Fruit fly (Drosophila melanogaster) whole organism, embryonic: ENCODE data around the gene COX7AL.
A peak's percentile ranks its signal among the peaks of the same experiment; 100 is the strongest.

Source experiments
- Abd-B ChIP-seq: fragments of 200-800 bp; sonication (Bioruptor generic); optimal IDR thresholded peaks from 2 replicates; lab custom pipeline; 2018; ENCODE audit warnings: missing biosample characterization, mild to moderate bottlenecking, missing genetic modification characterization, moderate library complexity
- CG11398 ChIP-seq: fragments of 200-800 bp; sonication (Bioruptor generic); optimal IDR thresholded peaks from 2 replicates; lab custom pipeline; 2016; ENCODE audit warnings: missing biosample characterization, missing genetic modification characterization
- CG11456 ChIP-seq: fragments of 200-800 bp; sonication (Bioruptor generic); IDR thresholded peaks from 3 replicates; pipeline ENCODE4 v1.3.6; 2022; ENCODE audit warnings: missing biosample characterization, missing genetic modification characterization
- CG11723 ChIP-seq: fragments of 200-800 bp; sonication (Bioruptor generic); optimal IDR thresholded peaks from 2 replicates; lab custom pipeline; 2017; ENCODE audit warnings: missing biosample characterization, mild to moderate bottlenecking, missing genetic modification characterization
- CG14965 ChIP-seq: fragments of 200-800 bp; sonication (Bioruptor generic); optimal IDR thresholded peaks from 2 replicates; lab custom pipeline; 2016; ENCODE audit warnings: missing biosample characterization, missing genetic modification characterization, borderline replicate concordance
- CG17359 ChIP-seq: fragments of 200-800 bp; sonication (Bioruptor generic); optimal IDR thresholded peaks from 3 replicates; lab custom pipeline; 2018; ENCODE audit warnings: missing biosample characterization, mild to moderate bottlenecking, missing genetic modification characterization, moderate library complexity
- CG17361 ChIP-seq: fragments of 200-800 bp; sonication (Bioruptor generic); IDR thresholded peaks from 3 replicates; pipeline ENCODE4 v1.3.6; 2022; ENCODE audit warnings: missing biosample characterization, missing genetic modification characterization
- CG17568 ChIP-seq: fragments of 200-800 bp; sonication (Bioruptor generic); optimal IDR thresholded peaks from 2 replicates; lab custom pipeline; 2018; ENCODE audit warnings: missing biosample characterization, mild to moderate bottlenecking, missing genetic modification characterization, moderate library complexity
- CG2875 ChIP-seq: fragments of 200-800 bp; sonication (Bioruptor generic); optimal IDR thresholded peaks from 2 replicates; lab custom pipeline; 2017; ENCODE audit warnings: missing biosample characterization, mild to moderate bottlenecking, missing genetic modification characterization, missing genetic modification reagents
- CG30020 ChIP-seq: fragments of 200-800 bp; optimal IDR thresholded peaks from 2 replicates; lab custom pipeline; 2019; ENCODE audit warnings: missing biosample characterization, mild to moderate bottlenecking, missing genetic modification characterization, moderate library complexity
- CG3065 ChIP-seq: fragments of 200-800 bp; sonication (Bioruptor generic); optimal IDR thresholded peaks from 2 replicates; lab custom pipeline; 2016; ENCODE audit warnings: missing biosample characterization, missing genetic modification characterization
- CG31365 ChIP-seq: fragments of 200-800 bp; sonication (Bioruptor generic); optimal IDR thresholded peaks from 2 replicates; lab custom pipeline; 2018; ENCODE audit warnings: missing biosample characterization, mild to moderate bottlenecking, missing genetic modification characterization
- CG3281 ChIP-seq: fragments of 200-800 bp; sonication (Bioruptor generic); optimal IDR thresholded peaks from 3 replicates; lab custom pipeline; 2017; ENCODE audit warnings: missing biosample characterization, mild to moderate bottlenecking, missing genetic modification characterization
- CG34224 ChIP-seq: fragments of 200-800 bp; sonication (Bioruptor generic); IDR thresholded peaks from 3 replicates; pipeline ENCODE4 v1.3.6; 2022; ENCODE audit warnings: missing biosample characterization, missing genetic modification characterization; ENCODE audit not compliant: partially characterized antibody
- CG6254 ChIP-seq: fragments of 200-800 bp; sonication (Bioruptor generic); optimal IDR thresholded peaks from 3 replicates; lab custom pipeline; 2017; ENCODE audit warnings: mild to moderate bottlenecking, missing biosample characterization, missing genetic modification reagents, missing genetic modification characterization
- CG7372 ChIP-seq: fragments of 200-800 bp; sonication (Bioruptor generic); IDR thresholded peaks from 2 replicates; pipeline ENCODE4 v1.3.6; 2022; ENCODE audit warnings: missing biosample characterization, missing genetic modification characterization
- CG9437 ChIP-seq: fragments of 200-800 bp; sonication (Bioruptor generic); optimal IDR thresholded peaks from 2 replicates; lab custom pipeline; 2018; ENCODE audit warnings: missing biosample characterization, mild to moderate bottlenecking, missing genetic modification characterization
- Dbx ChIP-seq: fragments of 200-800 bp; sonication (Bioruptor generic); IDR thresholded peaks from 3 replicates; pipeline ENCODE4 v1.3.6; 2022; ENCODE audit warnings: missing biosample characterization, missing genetic modification characterization
- Elba2 ChIP-seq: fragments of 200-800 bp; sonication (Bioruptor generic); optimal IDR thresholded peaks from 3 replicates; lab custom pipeline; 2016; ENCODE audit warnings: missing biosample characterization, missing genetic modification characterization
- Ets65A ChIP-seq: fragments of 200-800 bp; sonication (Bioruptor generic); peaks from one replicate; lab custom pipeline; 2016; ENCODE audit warnings: missing biosample characterization, missing genetic modification characterization
- Hr39 ChIP-seq: fragments of >200 bp; optimal IDR thresholded peaks from 2 replicates; lab custom pipeline; 2017
- Lim3 ChIP-seq: fragments of 200-800 bp; sonication (Bioruptor generic); IDR thresholded peaks from 2 replicates; pipeline ENCODE4 v1.3.6; 2022; ENCODE audit warnings: missing biosample characterization, missing genetic modification characterization
- MTF-1 ChIP-seq: fragments of 200-800 bp; sonication (Bioruptor generic); optimal IDR thresholded peaks from 2 replicates; lab custom pipeline; 2018; ENCODE audit warnings: missing biosample characterization, mild to moderate bottlenecking, missing genetic modification characterization, borderline replicate concordance
- Mad ChIP-seq: fragments of 200-800 bp; sonication (Bioruptor generic); optimal IDR thresholded peaks from 2 replicates; lab custom pipeline; 2016; ENCODE audit warnings: missing biosample characterization, missing genetic modification characterization
- NC2α ChIP-seq: fragments of 200-800 bp; sonication (Bioruptor generic); optimal IDR thresholded peaks from 2 replicates; lab custom pipeline; 2016; ENCODE audit warnings: missing biosample characterization, missing genetic modification characterization
- NfI ChIP-seq: fragments of 200-800 bp; sonication (Bioruptor generic); optimal IDR thresholded peaks from 3 replicates; lab custom pipeline; 2018; ENCODE audit warnings: missing biosample characterization, mild to moderate bottlenecking, missing genetic modification characterization, moderate library complexity
- Ptx1 ChIP-seq: fragments of 200-800 bp; sonication (Bioruptor generic); IDR thresholded peaks from 2 replicates; pipeline ENCODE4 v1.3.6; 2022; ENCODE audit warnings: missing biosample characterization, missing genetic modification characterization
- Rx ChIP-seq: fragments of 200-800 bp; sonication (Bioruptor generic); IDR thresholded peaks from 2 replicates; pipeline ENCODE4 v1.3.6; 2022; ENCODE audit warnings: missing biosample characterization, missing genetic modification characterization
- Side ChIP-seq: fragments of 200-800 bp; sonication (Bioruptor generic); optimal IDR thresholded peaks from 2 replicates; lab custom pipeline; 2016; ENCODE audit warnings: missing biosample characterization, missing genetic modification characterization
- Spps ChIP-seq: fragments of 200-800 bp; sonication (Bioruptor generic); optimal IDR thresholded peaks from 2 replicates; lab custom pipeline; 2018; ENCODE audit warnings: missing biosample characterization, mild to moderate bottlenecking, missing genetic modification characterization
- YL-1 ChIP-seq: fragments of 200-800 bp; sonication (Bioruptor generic); optimal IDR thresholded peaks from 3 replicates; lab custom pipeline; 2017; ENCODE audit warnings: missing biosample characterization, mild to moderate bottlenecking, missing genetic modification characterization
- btn ChIP-seq: fragments of 200-800 bp; sonication (Bioruptor generic); optimal IDR thresholded peaks from 2 replicates; lab custom pipeline; 2016; ENCODE audit warnings: missing biosample characterization, missing genetic modification characterization
- cas ChIP-seq: fragments of 200-800 bp; sonication (Bioruptor generic); IDR thresholded peaks from 2 replicates; pipeline ENCODE4 v1.3.6; 2022; ENCODE audit warnings: missing biosample characterization, missing genetic modification characterization
- cwo ChIP-seq: fragments of 200-800 bp; sonication (Bioruptor generic); optimal IDR thresholded peaks from 3 replicates; lab custom pipeline; 2017; ENCODE audit warnings: missing biosample characterization, missing genetic modification characterization, mild to moderate bottlenecking, moderate library complexity, missing genetic modification reagents
- danr ChIP-seq: fragments of 200-800 bp; sonication (Bioruptor generic); IDR thresholded peaks from 2 replicates; pipeline ENCODE4 v1.3.6; 2022; ENCODE audit warnings: missing biosample characterization, missing genetic modification characterization
- dmrt11E ChIP-seq: fragments of 200-800 bp; sonication (Bioruptor generic); optimal IDR thresholded peaks from 3 replicates; lab custom pipeline; 2018; ENCODE audit warnings: missing biosample characterization, mild to moderate bottlenecking, missing genetic modification characterization, moderate library complexity
- dpn ChIP-seq, 2 experiments: fragments of 200-800 bp; sonication (Bioruptor generic); optimal IDR thresholded peaks; 3 replicates each; lab custom pipeline; 2016; ENCODE audit warnings: missing biosample characterization in 2 of 2, missing genetic modification characterization in 2 of 2
- en ChIP-seq: fragments of 200-800 bp; sonication (Bioruptor generic); optimal IDR thresholded peaks from 2 replicates; lab custom pipeline; 2016; ENCODE audit warnings: missing biosample characterization, missing genetic modification characterization
- esg ChIP-seq: fragments of 200-800 bp; sonication (Bioruptor generic); conservative IDR thresholded peaks from 2 replicates; pipeline ENCODE4 v1.3.6; 2022; ENCODE audit warnings: missing biosample characterization, missing genetic modification characterization
- fd3F ChIP-seq: fragments of 200-800 bp; sonication (Bioruptor generic); optimal IDR thresholded peaks from 2 replicates; lab custom pipeline; 2018; ENCODE audit warnings: missing biosample characterization, mild to moderate bottlenecking, missing genetic modification characterization, moderate library complexity
- gcm2 ChIP-seq: fragments of 200-800 bp; sonication (Bioruptor generic); optimal IDR thresholded peaks from 2 replicates; lab custom pipeline; 2016; ENCODE audit warnings: missing biosample characterization, missing genetic modification characterization
- lbe ChIP-seq: fragments of 200-800 bp; sonication (Bioruptor generic); optimal IDR thresholded peaks from 2 replicates; lab custom pipeline; 2016; ENCODE audit warnings: missing biosample characterization, mild to moderate bottlenecking, missing genetic modification characterization
- lov ChIP-seq, 2 experiments: fragments of 200-800 bp in 1 of 2; fragments of >200 bp in 1 of 2; sonication (Bioruptor generic) in 1 of 2; IDR thresholded peaks in 1 of 2; optimal IDR thresholded peaks in 1 of 2; 2 replicates in 1 of 2; 3 replicates in 1 of 2; pipeline versions ENCODE4 v1.3.6 to Lab custom; 2017 to 2022; ENCODE audit warnings: missing biosample characterization in 1 of 2, missing genetic modification characterization in 1 of 2
- otp ChIP-seq: fragments of 200-800 bp; sonication (Bioruptor generic); IDR thresholded peaks from 3 replicates; pipeline ENCODE4, ENCODE4 v1.3.6; 2022; ENCODE audit warnings: missing biosample characterization, missing genetic modification characterization
- pfk ChIP-seq: fragments of 200-800 bp; sonication (Bioruptor generic); optimal IDR thresholded peaks from 2 replicates; lab custom pipeline; 2018; ENCODE audit warnings: missing biosample characterization, mild to moderate bottlenecking, missing genetic modification characterization, moderate library complexity
- psq ChIP-seq: fragments of 200-800 bp; sonication (Bioruptor generic); optimal IDR thresholded peaks from 2 replicates; lab custom pipeline; 2017; ENCODE audit warnings: missing biosample characterization, missing genetic modification characterization
- ranshi ChIP-seq: fragments of 200-800 bp; sonication (Bioruptor generic); IDR thresholded peaks from 2 replicates; pipeline ENCODE4 v1.3.6; 2022; ENCODE audit warnings: missing biosample characterization, missing genetic modification characterization
- sd ChIP-seq: fragments of 200-800 bp; sonication (Bioruptor generic); optimal IDR thresholded peaks from 3 replicates; lab custom pipeline; 2018; ENCODE audit warnings: missing biosample characterization, mild to moderate bottlenecking, missing genetic modification characterization, moderate library complexity
- shn ChIP-seq: fragments of 200-800 bp; sonication (Bioruptor generic); optimal IDR thresholded peaks from 3 replicates; lab custom pipeline; 2016; ENCODE audit warnings: missing biosample characterization, missing genetic modification characterization
- sna ChIP-seq: fragments of 200-800 bp; sonication (Bioruptor generic); IDR thresholded peaks from 2 replicates; pipeline ENCODE4 v1.3.6; 2022; ENCODE audit warnings: missing biosample characterization, missing genetic modification characterization; ENCODE audit not compliant: partially characterized antibody
- wor ChIP-seq: fragments of 200-800 bp; sonication (Bioruptor generic); IDR thresholded peaks from 2 replicates; pipeline ENCODE4 v1.3.6; 2022; ENCODE audit warnings: missing biosample characterization, missing genetic modification characterization

Gene COX7AL

dm6 chr3R:8355579-8355978 lies 12.1 kb downstream of the COX7AL start (continued):
- TF ChIP-seq CG34224 (GFP tag; lab: Robert Waterston, UW) = no peak
- peak; percentile 90 for TF ChIP-seq sd (tag; lab: Kevin White, UChicago)
- peak; percentile 91 for TF ChIP-seq ranshi
- peak; percentile 79 for TF ChIP-seq MTF-1 (GFP tag; lab: Kevin White, UChicago)
- peak; percentile 87 for TF ChIP-seq Rx
- TF ChIP-seq Hr39 (lab: Kevin White, UChicago) = no peak
- TF ChIP-seq NfI (GFP tag; lab: Kevin White, UChicago) = peak; percentile 96
- peak; percentile 84 for TF ChIP-seq CG9437
- peak; percentile 75 for TF ChIP-seq CG3065 (GFP tag; lab: Kevin White, UChicago)
- TF ChIP-seq dpn (GFP tag; optimal IDR thresholded peaks at IDR 0.05; lab: Kevin White, UChicago) = peak; percentile 97
- peak; percentile 100 for TF ChIP-seq Ets65A
- peak; percentile 92 for TF ChIP-seq esg (GFP tag; lab: Robert Waterston, UW)
- peak; percentile 79 for TF ChIP-seq psq (GFP tag; lab: Kevin White, UChicago)
- TF ChIP-seq gcm2 (GFP tag; lab: Kevin White, UChicago) = peak; percentile 92
- no peak for TF ChIP-seq sna
- TF ChIP-seq lbe = peak; percentile 12
- TF ChIP-seq CG17359 (tag; lab: Kevin White, UChicago) = peak; percentile 96
- peak; percentile 83 for TF ChIP-seq CG17361 (GFP tag; lab: Robert Waterston, UW)
- peak; percentile 77 for TF ChIP-seq CG14965 (GFP tag; lab: Kevin White, UChicago)
- peak; percentile 81 for TF ChIP-seq danr (GFP tag; lab: Robert Waterston, UW)
- peak; percentile 86 for TF ChIP-seq Mad (GFP tag; lab: Kevin White, UChicago)
- peak; percentile 97 for TF ChIP-seq Side (GFP tag; lab: Kevin White, UChicago)
- TF ChIP-seq YL-1 (GFP tag; lab: Kevin White, UChicago) = peak; percentile 79
- TF ChIP-seq pfk (GFP tag; lab: Kevin White, UChicago) = no peak
- peak; percentile 95 for TF ChIP-seq CG11456 (GFP tag; lab: Robert Waterston, UW)
- peak; percentile 17 for TF ChIP-seq CG30020
- peak; percentile 97 for TF ChIP-seq cwo
- TF ChIP-seq NC2α (GFP tag; lab: Kevin White, UChicago) = peak; percentile 84
- TF ChIP-seq wor (GFP tag; lab: Robert Waterston, UW) = peak; percentile 81
- TF ChIP-seq shn = peak; percentile 96
- peak; percentile 94 for TF ChIP-seq CG17568 (GFP tag; lab: Kevin White, UChicago)
- TF ChIP-seq CG3281 = peak; percentile 96
- no peak for TF ChIP-seq lov (optimal IDR thresholded peaks at IDR 0.05; lab: Kevin White, UChicago)
- TF ChIP-seq lov (GFP tag; IDR thresholded peaks at IDR 0.05; lab: Robert Waterston, UW) = peak; percentile 63; the same call in 2 of the 3 replicates
- TF ChIP-seq dmrt11E (tag; lab: Kevin White, UChicago) = peak; percentile 57
- peak; percentile 78 for TF ChIP-seq CG6254 (GFP tag; lab: Kevin White, UChicago)
- TF ChIP-seq Lim3 (GFP tag; lab: Robert Waterston, UW) = peak; percentile 80
- TF ChIP-seq Dbx (GFP tag; lab: Robert Waterston, UW) = peak; percentile 97
- peak; percentile 87 for TF ChIP-seq CG2875 (GFP tag; lab: Kevin White, UChicago)
- peak; percentile 82 for TF ChIP-seq CG31365 (tag; lab: Kevin White, UChicago)
- TF ChIP-seq btn (GFP tag; lab: Kevin White, UChicago) = peak; percentile 74
- no peak for TF ChIP-seq Elba2 (GFP tag; lab: Kevin White, UChicago)
- TF ChIP-seq Abd-B = peak; percentile 86
- TF ChIP-seq CG11723 (GFP tag; lab: Kevin White, UChicago) = peak; percentile 80
- peak; percentile 93 for TF ChIP-seq fd3F (GFP tag; lab: Kevin White, UChicago)
- peak; percentile 83 for TF ChIP-seq CG7372 (GFP tag; lab: Robert Waterston, UW)
- peak; percentile 96 for TF ChIP-seq Ptx1 (GFP tag; lab: Robert Waterston, UW)
- TF ChIP-seq cas (GFP tag; lab: Robert Waterston, UW) = peak; percentile 90
- peak; percentile 70 for TF ChIP-seq Spps (tag; lab: Kevin White, UChicago)
- peak; percentile 94 for TF ChIP-seq en (GFP tag; lab: Kevin White, UChicago)
- TF ChIP-seq CG11398 (GFP tag; lab: Kevin White, UChicago) = peak; percentile 88
- TF ChIP-seq otp (GFP tag; lab: Robert Waterston, UW) = peak; percentile 83; the same call in 2 of the 3 replicates
